Worm (Caenorhabditis elegans) whole organism, L4 larva: ENCODE data around the gene Y54G2A.38.

ENCODE experiments used
- F10B5.3 ChIP-seq: sonication (generic microtip); optimal IDR thresholded peaks from 2 replicates; lab custom pipeline; 2016; ENCODE audit warnings: mild to moderate bottlenecking, missing genetic modification characterization, missing compliant biosample characterization
- F37D6.2 ChIP-seq: sonication (generic microtip); optimal IDR thresholded peaks from 2 replicates; lab custom pipeline; 2016; ENCODE audit warnings: mild to moderate bottlenecking, missing genetic modification characterization, missing compliant biosample characterization
- R02D3.7 ChIP-seq: fragments of 150-350 bp; sonication (generic microtip); optimal IDR thresholded peaks from 3 replicates; lab custom pipeline; 2014; ENCODE audit warnings: missing biosample characterization, missing genetic modification characterization
- T20F7.1 ChIP-seq: fragments of 200-800 bp; sonication (Bioruptor generic); optimal IDR thresholded peaks from 2 replicates; lab custom pipeline; 2018; ENCODE audit warnings: mild to moderate bottlenecking, missing genetic modification characterization, missing compliant biosample characterization
- Y48G9A.11 ChIP-seq: fragments of 200-800 bp; sonication (Bioruptor generic); IDR thresholded peaks from 2 replicates; pipeline ENCODE4 v1.3.6; 2022; ENCODE audit warnings: missing genetic modification reagents, missing genetic modification characterization, missing compliant biosample characterization
- aha-1 ChIP-seq: fragments of 150-350 bp; peaks from one replicate; lab custom pipeline; 2014; ENCODE audit warnings: missing biosample characterization, missing genetic modification characterization
- ama-1 ChIP-seq: fragments of 150-350 bp; optimal IDR thresholded peaks from 2 replicates; lab custom pipeline; 2014; ENCODE audit warnings: inconsistent platforms, mixed read lengths
- arid-1 ChIP-seq: fragments of 200-800 bp; sonication (Bioruptor generic); conservative IDR thresholded peaks from 2 replicates; pipeline ENCODE4 v1.3.6; 2022; ENCODE audit warnings: missing genetic modification reagents, missing genetic modification characterization, missing compliant biosample characterization
- ceh-28 ChIP-seq: fragments of 150-350 bp; optimal IDR thresholded peaks from 2 replicates; lab custom pipeline; 2014; ENCODE audit warnings: missing biosample characterization, missing genetic modification reagents, missing genetic modification characterization
- ceh-62 ChIP-seq: sonication (generic microtip); optimal IDR thresholded peaks from 2 replicates; lab custom pipeline; 2017; ENCODE audit warnings: missing biosample characterization, missing genetic modification characterization
- cey-2 ChIP-seq: sonication (generic microtip); optimal IDR thresholded peaks from 3 replicates; lab custom pipeline; 2017; ENCODE audit warnings: missing genetic modification characterization, mild to moderate bottlenecking, missing compliant biosample characterization, antibody characterized with exemption, borderline replicate concordance; ENCODE audit not compliant: insufficient read depth
- daf-12 ChIP-seq: fragments of 150-350 bp; optimal IDR thresholded peaks from 2 replicates; lab custom pipeline; 2014; ENCODE audit warnings: missing biosample characterization, missing genetic modification reagents, missing genetic modification characterization
- daf-8 ChIP-seq: fragments of 200-800 bp; sonication (Bioruptor generic); IDR thresholded peaks from 2 replicates; pipeline ENCODE4 v1.3.6; 2022; ENCODE audit warnings: missing genetic modification characterization, missing compliant biosample characterization
- dmd-8 ChIP-seq: fragments of 200-800 bp; sonication (Bioruptor generic); IDR thresholded peaks from 2 replicates; pipeline ENCODE4 v1.3.6; 2022; ENCODE audit warnings: missing genetic modification characterization, missing compliant biosample characterization
- dpl-1 ChIP-seq: fragments of 150-350 bp; optimal IDR thresholded peaks from 2 replicates; lab custom pipeline; 2014; ENCODE audit warnings: missing biosample characterization, missing genetic modification reagents, missing genetic modification characterization
- egl-43 ChIP-seq: fragments of 200-800 bp; sonication (Bioruptor generic); IDR thresholded peaks from 2 replicates; pipeline ENCODE4 v1.3.6; 2022; ENCODE audit warnings: missing genetic modification reagents, missing genetic modification characterization, missing compliant biosample characterization
- fos-1 ChIP-seq: fragments of 150-350 bp; optimal IDR thresholded peaks from 2 replicates; lab custom pipeline; 2014; ENCODE audit warnings: missing biosample characterization, missing genetic modification characterization
- hlh-30 ChIP-seq: sonication (generic microtip); optimal IDR thresholded peaks from 2 replicates; lab custom pipeline; 2017; ENCODE audit warnings: antibody characterized with exemption, mild to moderate bottlenecking, missing genetic modification characterization, missing compliant biosample characterization; ENCODE audit not compliant: insufficient read depth
- hmg-1.1 ChIP-seq: fragments of 200-800 bp; sonication (Bioruptor generic); IDR thresholded peaks from 2 replicates; pipeline ENCODE4 v1.3.6; 2022; ENCODE audit warnings: missing genetic modification reagents, missing genetic modification characterization, missing compliant biosample characterization
- jun-1 ChIP-seq: fragments of 150-350 bp; optimal IDR thresholded peaks from 2 replicates; lab custom pipeline; 2014; ENCODE audit warnings: missing biosample characterization, missing genetic modification reagents, missing genetic modification characterization
- lim-7 ChIP-seq: fragments of 200-800 bp; sonication (Bioruptor generic); IDR thresholded peaks from 2 replicates; pipeline ENCODE4 v1.3.6; 2022; ENCODE audit warnings: missing genetic modification characterization, missing compliant biosample characterization
- lin-15B ChIP-seq: fragments of 150-350 bp; sonication (generic microtip); optimal IDR thresholded peaks from 3 replicates; lab custom pipeline; 2014; ENCODE audit warnings: missing biosample characterization, missing genetic modification characterization
- lin-38 ChIP-seq: fragments of 200-800 bp; sonication (Bioruptor generic); IDR thresholded peaks from 2 replicates; pipeline ENCODE4 v1.3.6; 2022; ENCODE audit warnings: missing genetic modification reagents, missing genetic modification characterization, missing compliant biosample characterization
- madf-9 ChIP-seq: fragments of 200-800 bp; sonication (Bioruptor generic); conservative IDR thresholded peaks from 2 replicates; pipeline ENCODE4 v1.3.6; 2022; ENCODE audit warnings: missing genetic modification reagents, missing genetic modification characterization, missing compliant biosample characterization
- mep-1 ChIP-seq: fragments of 150-350 bp; sonication (generic microtip); optimal IDR thresholded peaks from 3 replicates; lab custom pipeline; 2014; ENCODE audit warnings: missing biosample characterization, missing genetic modification characterization
- mes-2 ChIP-seq: sonication (generic microtip); optimal IDR thresholded peaks from 2 replicates; lab custom pipeline; 2016; ENCODE audit warnings: missing genotype, mild to moderate bottlenecking, missing genetic modification characterization, missing compliant biosample characterization; ENCODE audit not compliant: poor library complexity, severe bottlenecking
- mxl-2 ChIP-seq: fragments of 200-800 bp; sonication (Bioruptor generic); conservative IDR thresholded peaks from 2 replicates; pipeline ENCODE4 v1.3.6; 2022; ENCODE audit warnings: missing genetic modification reagents, missing genetic modification characterization, missing compliant biosample characterization
- nhr-11 ChIP-seq: fragments of 150-350 bp; optimal IDR thresholded peaks from 2 replicates; lab custom pipeline; 2014; ENCODE audit warnings: missing biosample characterization, missing genetic modification characterization
- nhr-111 ChIP-seq: fragments of 200-800 bp; sonication (Bioruptor generic); optimal IDR thresholded peaks from 2 replicates; lab custom pipeline; 2018; ENCODE audit warnings: mild to moderate bottlenecking, missing genetic modification characterization, missing compliant biosample characterization
- nhr-41 ChIP-seq: fragments of 200-800 bp; sonication (Bioruptor generic); IDR thresholded peaks from 2 replicates; pipeline ENCODE4 v1.3.6; 2022; ENCODE audit warnings: missing genetic modification reagents, missing genetic modification characterization, missing compliant biosample characterization
- nhr-6 ChIP-seq: fragments of 150-350 bp; optimal IDR thresholded peaks from 2 replicates; lab custom pipeline; 2014; ENCODE audit warnings: missing biosample characterization, missing genetic modification characterization
- sdz-12 ChIP-seq: fragments of 200-800 bp; sonication (Bioruptor generic); optimal IDR thresholded peaks from 2 replicates; lab custom pipeline; 2018; ENCODE audit warnings: mild to moderate bottlenecking, missing genetic modification characterization, missing compliant biosample characterization
- set-16 ChIP-seq: fragments of 200-800 bp; sonication (Bioruptor generic); IDR thresholded peaks from 2 replicates; pipeline ENCODE4 v1.3.6; 2022; ENCODE audit warnings: missing genetic modification reagents, missing genetic modification characterization, missing compliant biosample characterization
- snpc-1.2 ChIP-seq: fragments of 200-800 bp; sonication (Bioruptor generic); IDR thresholded peaks from 2 replicates; pipeline ENCODE4 v1.3.6; 2022; ENCODE audit warnings: missing genetic modification reagents, missing genetic modification characterization, missing compliant biosample characterization
- spr-3 ChIP-seq: fragments of 200-800 bp; sonication (Bioruptor generic); optimal IDR thresholded peaks from 2 replicates; lab custom pipeline; 2018; ENCODE audit warnings: mild to moderate bottlenecking, missing genetic modification characterization, missing compliant biosample characterization
- unc-130 ChIP-seq: sonication (generic microtip); optimal IDR thresholded peaks from 2 replicates; lab custom pipeline; 2016; ENCODE audit warnings: missing genetic modification reagents, missing genetic modification characterization, missing compliant biosample characterization
- unc-62 ChIP-seq, 3 experiments: fragments of 150-350 bp in 1 of 3; sonication (generic microtip); optimal IDR thresholded peaks in 2 of 3; peaks in 1 of 3; 1 replicate in 1 of 3; 2 replicates in 2 of 3; lab custom pipeline; 2014 to 2017; ENCODE audit warnings: missing biosample characterization in 3 of 3, missing genetic modification characterization in 3 of 3, missing genetic modification reagents in 3 of 3, missing genotype in 1 of 3
- vab-7 ChIP-seq: fragments of 200-800 bp; sonication (Bioruptor generic); IDR thresholded peaks from 2 replicates; pipeline ENCODE4 v1.3.6; 2022; ENCODE audit warnings: missing genetic modification reagents, missing genetic modification characterization, missing compliant biosample characterization
- zip-2 ChIP-seq: fragments of 150-350 bp; optimal IDR thresholded peaks from 2 replicates; lab custom pipeline; 2014; ENCODE audit warnings: missing biosample characterization, missing genetic modification characterization

Y54G2A.38 gene

ce11 chrIV:2765048-2765708, 5.9 kb downstream of the Y54G2A.38 start (continued):
- TF ChIP-seq mes-2 (no peak), unc-130 (GFP tag; lab: Kevin White, UChicago) (no peak), R02D3.7 (tag; lab: Kevin White, UChicago) (no peak), set-16 (GFP tag; lab: Robert Waterston, UW) (peak; percentile 72), lin-38 (GFP tag; lab: Robert Waterston, UW) (no peak), ama-1 (peak; percentile 86), lim-7 (no peak), egl-43 (GFP tag; lab: Robert Waterston, UW) (peak; percentile 54; the same call in 1 of the 2 replicates), zip-2 (tag; lab: Kevin White, UChicago) (no peak), arid-1 (GFP tag; lab: Robert Waterston, UW) (peak; percentile 49), dpl-1 (GFP tag; lab: Kevin White, UChicago) (no peak), mep-1 (tag; lab: Kevin White, UChicago) (peak; percentile 36), F10B5.3 (no peak), sdz-12 (GFP tag; lab: Kevin White, UChicago) (peak; percentile 94)
- TF ChIP-seq, all 104 proteins: peak for 15

- TF ChIP-seq aha-1 (tag; lab: Kevin White, UChicago) (peak; percentile 38), fos-1 (tag; lab: Kevin White, UChicago) (no peak), cey-2 (tag; lab: Kevin White, UChicago) (no peak), unc-62 (GFP tag; optimal IDR thresholded peaks at IDR 0.05 in 1 of 2; lab: Kevin White, UChicago) (peak in 1 of 2 experiments; percentile 93), unc-62 (tag; optimal IDR thresholded peaks at IDR 0.05; lab: Kevin White, UChicago) (no peak)
These were observed 10.8 kb downstream of the Y54G2A.38 start for ce11 chrIV:2770067-2770466.

ce11 chrIV:2770835-2771234, 11.6 kb downstream of the Y54G2A.38 start:
- no peak for TF ChIP-seq F10B5.3
- peak; percentile 79 for TF ChIP-seq set-16 (GFP tag; lab: Robert Waterston, UW)
- TF ChIP-seq madf-9 (GFP tag; lab: Robert Waterston, UW): peak; percentile 6; the same call in 1 of the 2 replicates
- TF ChIP-seq aha-1 (tag; lab: Kevin White, UChicago): peak; percentile 93
- TF ChIP-seq lim-7: 0 out of 2 replicates have a peak, but pooled peaks have one; percentile 37
- peak; percentile 12 for TF ChIP-seq spr-3 (GFP tag; lab: Kevin White, UChicago)
- no peak for TF ChIP-seq lin-15B (tag; lab: Kevin White, UChicago)
- TF ChIP-seq snpc-1.2 (GFP tag; lab: Robert Waterston, UW): peak; percentile 55; the same call in 1 of the 2 replicates
- peak; percentile 52 for TF ChIP-seq sdz-12 (GFP tag; lab: Kevin White, UChicago)

ce11 chrIV:2771692-2772091, 12.4 kb downstream of the Y54G2A.38 start, which contains the start of gene Y54G2A.11:
Gene Y54G2A.11, minus strand, starts transcription at chrIV:2771792.
- no peak for TF ChIP-seq daf-8 (GFP tag; lab: Robert Waterston, UW)
- TF ChIP-seq T20F7.1 (GFP tag; lab: Kevin White, UChicago): no peak
- TF ChIP-seq arid-1 (GFP tag; lab: Robert Waterston, UW): no peak
- TF ChIP-seq F37D6.2 (tag; lab: Kevin White, UChicago): no peak
- TF ChIP-seq nhr-41 (GFP tag; lab: Robert Waterston, UW): no peak
- no peak for TF ChIP-seq unc-130 (GFP tag; lab: Kevin White, UChicago)
- TF ChIP-seq, all 104 proteins: peak for 0

ce11 chrIV:2772209-2772851, 13.1 kb downstream of the Y54G2A.38 start:
- TF ChIP-seq mes-2 (no peak), ama-1 (peak; percentile 50), nhr-6 (tag; lab: Kevin White, UChicago) (no peak), nhr-11 (tag; lab: Kevin White, UChicago) (no peak), set-16 (GFP tag; lab: Robert Waterston, UW) (peak; percentile 85), hlh-30 (tag; lab: Kevin White, UChicago) (peak; percentile 74), ceh-62 (no peak), nhr-111 (GFP tag; lab: Kevin White, UChicago) (peak; percentile 44), F37D6.2 (tag; lab: Kevin White, UChicago) (no peak), dpl-1 (GFP tag; lab: Kevin White, UChicago) (peak; percentile 21), ceh-28 (tag; lab: Kevin White, UChicago) (no peak), mxl-2 (no peak), jun-1 (no peak), cey-2 (tag; lab: Kevin White, UChicago) (no peak), Y48G9A.11 (GFP tag; lab: Robert Waterston, UW) (no peak), hmg-1.1 (no peak), vab-7 (GFP tag; lab: Robert Waterston, UW) (no peak), daf-8 (GFP tag; lab: Robert Waterston, UW) (no peak), dmd-8 (GFP tag; lab: Robert Waterston, UW) (no peak), daf-12 (tag; lab: Kevin White, UChicago) (no peak)
